Fruit fly (Drosophila melanogaster) Kc167 (cell line): ENCODE results near the gene Vha26.

Source experiments
- Myc ChIP-seq: fragments of >200 bp; optimal IDR thresholded peaks from 2 replicates; lab custom pipeline; 2017; ENCODE audit warnings: missing external identifiers
- Sin3A ChIP-seq: fragments of >200 bp; optimal IDR thresholded peaks from 2 replicates; lab custom pipeline; 2018; ENCODE audit warnings: missing external identifiers
- h ChIP-seq: fragments of >200 bp; optimal IDR thresholded peaks from 3 replicates; lab custom pipeline; 2018; ENCODE audit warnings: missing external identifiers
- insv ChIP-seq: fragments of >200 bp; optimal IDR thresholded peaks from 3 replicates; lab custom pipeline; 2018; ENCODE audit warnings: missing external identifiers
- psq ChIP-seq: fragments of >200 bp; optimal IDR thresholded peaks from 2 replicates; lab custom pipeline; 2017; ENCODE audit warnings: missing external identifiers
- ttk ChIP-seq: sonication (Bioruptor generic); optimal IDR thresholded peaks from 2 replicates; lab custom pipeline; 2017; ENCODE audit warnings: missing external identifiers

Vha26 gene

DNA sequence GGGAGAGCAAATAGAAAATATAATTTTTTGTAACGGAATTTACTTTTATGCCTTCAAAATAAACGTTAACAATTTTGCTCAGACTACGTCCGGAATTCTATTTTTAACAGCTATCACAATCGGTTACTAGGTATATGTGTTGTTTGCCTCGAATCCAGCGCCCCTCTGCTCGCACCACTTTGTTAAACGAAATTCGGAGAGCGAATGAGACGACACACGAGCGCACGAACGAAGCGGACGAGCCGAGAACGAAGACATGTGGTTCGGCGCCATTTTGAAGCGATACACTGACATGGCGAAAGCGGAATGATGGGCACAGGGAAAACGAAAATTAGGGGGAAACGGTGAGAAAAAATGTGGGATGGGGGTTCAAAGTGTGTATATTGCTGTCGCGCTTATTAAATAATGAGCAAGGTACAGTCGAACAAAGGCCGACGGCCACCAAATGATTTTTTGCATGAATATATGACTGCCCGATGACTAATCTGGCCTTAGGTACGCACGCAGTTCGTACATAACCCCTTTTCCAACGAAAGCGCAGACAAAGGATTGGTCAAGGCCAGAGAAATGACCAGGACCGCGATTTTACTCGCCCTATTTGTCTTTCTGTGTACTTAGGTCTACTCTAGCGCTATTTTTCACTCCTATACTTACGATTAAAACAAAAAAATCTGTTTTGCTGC is 8.9 kb downstream of the Vha26 start:
- TF ChIP-seq insv (no peak), h (lab: Kevin White, UChicago) (no peak), psq (lab: Kevin White, UChicago) (no peak), Sin3A (no peak), ttk (lab: Kevin White, UChicago) (no peak)

- TF ChIP-seq h (lab: Kevin White, UChicago) (no peak), Sin3A (no peak), insv (no peak), Myc (lab: Kevin White, UChicago) (no peak), psq (lab: Kevin White, UChicago) (no peak), ttk (lab: Kevin White, UChicago) (no peak)
These were observed 9.5 kb downstream of the Vha26 start, which contains the start of the genes kra and SecS for dm6 chr3R:5601044-5601523. Gene kra, minus strand, starts transcription at chr3R:5601136. Gene SecS, plus strand, starts transcription at chr3R:5601433.

- no peak for TF ChIP-seq psq (lab: Kevin White, UChicago)
- no peak for TF ChIP-seq h (lab: Kevin White, UChicago)
- no peak for TF ChIP-seq ttk (lab: Kevin White, UChicago)
- no peak for TF ChIP-seq insv
- no peak for TF ChIP-seq Sin3A
- TF ChIP-seq Myc (lab: Kevin White, UChicago): no peak
These were observed 14.9 kb downstream of the Vha26 start, which contains the start of gene asl for dm6 chr3R:5606477-5606876. Gene asl, minus strand, starts transcription at chr3R:5606543.

DNA sequence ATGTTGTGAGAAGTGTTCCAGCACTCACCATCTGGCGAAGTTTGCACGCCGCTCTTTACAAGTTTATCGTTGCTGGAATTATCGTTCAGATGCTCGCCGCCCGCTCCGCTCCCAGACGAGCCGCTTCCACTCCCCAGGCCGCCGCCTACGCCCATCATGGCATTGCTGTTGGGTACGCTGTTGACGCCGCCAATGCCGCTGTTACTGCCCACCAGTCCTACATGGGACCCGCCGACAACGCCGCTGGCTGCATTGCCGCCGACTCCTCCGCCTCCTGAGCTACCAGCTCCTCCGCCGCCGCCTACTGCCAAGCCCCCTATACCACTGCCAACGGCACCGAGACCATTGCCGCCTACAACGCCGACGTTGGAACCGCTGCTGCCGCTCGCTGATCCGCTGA is 16.9 kb downstream of the Vha26 start:
- TF ChIP-seq insv (no peak), Sin3A (no peak), h (lab: Kevin White, UChicago) (no peak), ttk (lab: Kevin White, UChicago) (no peak), Myc (lab: Kevin White, UChicago) (no peak), psq (lab: Kevin White, UChicago) (no peak)

- no peak for TF ChIP-seq ttk (lab: Kevin White, UChicago)
- TF ChIP-seq psq (lab: Kevin White, UChicago): no peak
- TF ChIP-seq Sin3A: no peak
- no peak for TF ChIP-seq insv
- no peak for TF ChIP-seq h (lab: Kevin White, UChicago)
- TF ChIP-seq Myc (lab: Kevin White, UChicago): no peak
These were observed 19.1 kb downstream of the Vha26 start for dm6 chr3R:5610656-5611055.

dm6 chr3R:5611167-5611566 is 19.6 kb downstream of the Vha26 start:
- TF ChIP-seq h (lab: Kevin White, UChicago) (no peak), ttk (lab: Kevin White, UChicago) (no peak), Sin3A (no peak), psq (lab: Kevin White, UChicago) (no peak), insv (no peak), Myc (lab: Kevin White, UChicago) (no peak)

dm6 chr3R:5611733-5612132 is 20.2 kb downstream of the Vha26 start:
- TF ChIP-seq Sin3A: no peak
- no peak for TF ChIP-seq Myc (lab: Kevin White, UChicago)
- TF ChIP-seq psq (lab: Kevin White, UChicago): no peak
- TF ChIP-seq ttk (lab: Kevin White, UChicago): no peak
- no peak for TF ChIP-seq insv
- no peak for TF ChIP-seq h (lab: Kevin White, UChicago)

dm6 chr3R:5612372-5613113 is 21.0 kb downstream of the Vha26 start, which contains the start of gene Rga:
Gene Rga, minus strand, starts transcription at chr3R:5613112.
- no peak for TF ChIP-seq insv
- no peak for TF ChIP-seq ttk (lab: Kevin White, UChicago)
- TF ChIP-seq Sin3A: no peak
- TF ChIP-seq Myc (lab: Kevin White, UChicago): no peak
- no peak for TF ChIP-seq psq (lab: Kevin White, UChicago)
- TF ChIP-seq h (lab: Kevin White, UChicago): no peak

- TF ChIP-seq Myc (lab: Kevin White, UChicago): no peak
- TF ChIP-seq psq (lab: Kevin White, UChicago): no peak
- no peak for TF ChIP-seq Sin3A
- no peak for TF ChIP-seq ttk (lab: Kevin White, UChicago)
- no peak for TF ChIP-seq h (lab: Kevin White, UChicago)
- TF ChIP-seq insv: no peak
These were observed 21.5 kb downstream of the Vha26 start, which contains the start of gene Atu for dm6 chr3R:5613114-5613443. Gene Atu, plus strand, starts transcription at chr3R:5613358.

DNA sequence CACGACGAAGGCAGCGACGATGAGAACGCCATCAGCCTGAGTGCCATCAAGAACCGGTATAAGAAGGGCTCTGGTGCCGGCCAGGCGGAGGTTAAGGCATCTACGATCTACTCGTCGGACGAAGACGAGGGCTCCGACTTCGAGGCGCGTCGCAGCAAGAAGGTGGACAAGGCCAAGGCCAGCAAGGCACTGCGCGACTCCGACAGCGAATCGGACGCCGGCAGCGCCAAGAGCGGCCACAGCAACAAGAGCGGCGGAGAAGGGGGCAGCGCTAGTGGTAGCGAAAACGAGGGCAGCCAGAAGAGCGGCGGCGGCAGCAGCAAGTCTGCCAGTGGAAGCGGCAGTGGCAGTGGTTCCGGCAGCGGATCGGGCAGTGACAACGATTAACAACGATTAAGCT is 23.9 kb downstream of the Vha26 start:
- no peak for TF ChIP-seq insv
- no peak for TF ChIP-seq h (lab: Kevin White, UChicago)
- TF ChIP-seq Myc (lab: Kevin White, UChicago): no peak
- TF ChIP-seq Sin3A: no peak
- TF ChIP-seq psq (lab: Kevin White, UChicago): no peak

- TF ChIP-seq Sin3A (no peak), insv (no peak), psq (lab: Kevin White, UChicago) (no peak), ttk (lab: Kevin White, UChicago) (no peak), Myc (lab: Kevin White, UChicago) (no peak), h (lab: Kevin White, UChicago) (no peak)
These were observed 26.5 kb downstream of the Vha26 start for dm6 chr3R:5617923-5618623.
